Fruit fly (Drosophila melanogaster) whole organism, wandering third instar larva: ENCODE results near the gene CG4553.

Experiments used
- CrebA ChIP-seq: fragments of 200-800 bp; sonication (Bioruptor generic); optimal IDR thresholded peaks from 2 replicates; lab custom pipeline; 2016; ENCODE audit warnings: missing biosample characterization, mild to moderate bottlenecking, missing genetic modification characterization, borderline replicate concordance
- Hr78 ChIP-seq: fragments of >200 bp; optimal IDR thresholded peaks from 2 replicates; lab custom pipeline; 2017; ENCODE audit warnings: missing biosample characterization, missing genetic modification characterization
- Jra ChIP-seq: sonication (Bioruptor generic); optimal IDR thresholded peaks from 2 replicates; lab custom pipeline; 2016; ENCODE audit warnings: missing biosample characterization, missing genetic modification characterization
- fru ChIP-seq: fragments of 200-800 bp; sonication (Bioruptor generic); optimal IDR thresholded peaks from 3 replicates; lab custom pipeline; 2016; ENCODE audit warnings: missing biosample characterization, mild to moderate bottlenecking, missing genetic modification characterization
- sv ChIP-seq: fragments of 200-800 bp; sonication (Bioruptor generic); optimal IDR thresholded peaks from 3 replicates; lab custom pipeline; 2016; ENCODE audit warnings: missing biosample characterization, missing genetic modification characterization

dm6 chr3R:25453150-25453680, 23.5 kb downstream of the CG4553 start:
- no peak for TF ChIP-seq CrebA (GFP tag; lab: Kevin White, UChicago)
- no peak for TF ChIP-seq Hr78
- no peak for TF ChIP-seq Jra
- no peak for TF ChIP-seq fru
- no peak for TF ChIP-seq sv (GFP tag; lab: Kevin White, UChicago)
